Fruit fly (Drosophila melanogaster): ENCODE results near the gene Tie.

- TF ChIP-seq CG3919 (GFP tag; optimal IDR thresholded peaks at IDR 0.05), result no peak
- no peak for TF ChIP-seq CG8319 (GFP tag; optimal IDR thresholded peaks at IDR 0.05)
- TF ChIP-seq CG10631 (GFP tag; optimal IDR thresholded peaks at IDR 0.05), result no peak
- TF ChIP-seq Gug (GFP tag; IDR thresholded peaks at IDR 0.05), result no peak
- TF ChIP-seq net (GFP tag; optimal IDR thresholded peaks at IDR 0.05), result no peak
- TF ChIP-seq dac (GFP tag; optimal IDR thresholded peaks at IDR 0.05), result no peak
- no peak for TF ChIP-seq salr (GFP tag; optimal IDR thresholded peaks at IDR 0.05)
- no peak for TF ChIP-seq CG15336 (GFP tag; IDR thresholded peaks at IDR 0.05)
Measured at dm6 chr3L:4551810-4552209, 19.9 kb upstream of the Tie start.

Measured in whole organism, prepupa.